Worm (Caenorhabditis elegans) whole organism, L3 larva: ENCODE data around the gene tag-267.
"Not testable (repeated sequence)": the region's sequence is repeated elsewhere in the genome, so short reads cannot be mapped to it uniquely, and the experiment has no call there.

ENCODE experiments used
- ceh-28 ChIP-seq: fragments of 150-350 bp; optimal IDR thresholded peaks from 2 replicates; lab custom pipeline; 2014; ENCODE audit warnings: missing biosample characterization, missing genetic modification reagents, missing genetic modification characterization
- egl-5 ChIP-seq: fragments of 150-350 bp; optimal IDR thresholded peaks from 2 replicates; lab custom pipeline; 2017; ENCODE audit warnings: missing biosample characterization, missing genetic modification reagents, missing genetic modification characterization, inconsistent platforms
- elt-1 ChIP-seq: fragments of 150-350 bp; optimal IDR thresholded peaks from 2 replicates; lab custom pipeline; 2014; ENCODE audit warnings: missing biosample characterization, missing genetic modification characterization
- elt-3 ChIP-seq, 3 experiments: fragments of 150-350 bp in 1 of 3; sonication (generic microtip) in 2 of 3; optimal IDR thresholded peaks; 2 replicates in 2 of 3; 4 replicates in 1 of 3; lab custom pipeline; 2014 to 2017; ENCODE audit warnings: missing biosample characterization in 3 of 3, missing genetic modification characterization in 3 of 3
- fos-1 ChIP-seq: fragments of 150-350 bp; optimal IDR thresholded peaks from 2 replicates; lab custom pipeline; 2014; ENCODE audit warnings: missing biosample characterization, missing genetic modification characterization
- nfya-1 ChIP-seq: sonication (generic microtip); optimal IDR thresholded peaks from 2 replicates; lab custom pipeline; 2017; ENCODE audit warnings: missing genetic modification characterization, mild to moderate bottlenecking, missing compliant biosample characterization, antibody characterized with exemption, moderate library complexity; ENCODE audit not compliant: insufficient read depth
- nhr-12 ChIP-seq: fragments of 150-350 bp; optimal IDR thresholded peaks from 2 replicates; lab custom pipeline; 2014; ENCODE audit warnings: missing biosample characterization, missing genetic modification characterization
- nhr-23 ChIP-seq: fragments of 150-350 bp; optimal IDR thresholded peaks from 2 replicates; lab custom pipeline; 2014; ENCODE audit warnings: missing biosample characterization, missing genetic modification reagents, missing genetic modification characterization
- nhr-237 ChIP-seq: fragments of 150-350 bp; optimal IDR thresholded peaks from 2 replicates; lab custom pipeline; 2014; ENCODE audit warnings: missing biosample characterization, missing genetic modification characterization
- nhr-28 ChIP-seq: fragments of 150-350 bp; optimal IDR thresholded peaks from 2 replicates; lab custom pipeline; 2014; ENCODE audit warnings: missing biosample characterization, missing genetic modification characterization
- nhr-43 ChIP-seq: sonication (generic microtip); optimal IDR thresholded peaks from 2 replicates; lab custom pipeline; 2016; ENCODE audit warnings: mild to moderate bottlenecking, missing genetic modification characterization, missing compliant biosample characterization; ENCODE audit not compliant: poor library complexity, severe bottlenecking
- nhr-67 ChIP-seq: fragments of 150-350 bp; optimal IDR thresholded peaks from 2 replicates; lab custom pipeline; 2014; ENCODE audit warnings: missing biosample characterization, missing genetic modification characterization
- nhr-77 ChIP-seq: fragments of 150-350 bp; optimal IDR thresholded peaks from 2 replicates; lab custom pipeline; 2014; ENCODE audit warnings: missing biosample characterization, missing genetic modification characterization
- snpc-4 ChIP-seq: fragments of 150-350 bp; optimal IDR thresholded peaks from 2 replicates; lab custom pipeline; 2014; ENCODE audit warnings: missing biosample characterization, missing genetic modification characterization
- zag-1 ChIP-seq: fragments of 150-350 bp; optimal IDR thresholded peaks from 2 replicates; lab custom pipeline; 2014; ENCODE audit warnings: missing biosample characterization, missing genetic modification characterization
- ztf-11 ChIP-seq: fragments of 150-350 bp; optimal IDR thresholded peaks from 2 replicates; lab custom pipeline; 2014; ENCODE audit warnings: missing biosample characterization, missing genetic modification characterization
- ztf-4 ChIP-seq: fragments of 150-350 bp; optimal IDR thresholded peaks from 2 replicates; lab custom pipeline; 2014; ENCODE audit warnings: missing biosample characterization, missing genetic modification characterization

Gene tag-267

ce11 chrIII:688083-688482 is 47.5 kb downstream of the tag-267 start:
- TF ChIP-seq nhr-43: no peak
- no peak for TF ChIP-seq ztf-4 (tag; lab: Kevin White, UChicago)
- no peak for TF ChIP-seq egl-5
- no peak for TF ChIP-seq nhr-237 (tag; lab: Kevin White, UChicago)
- TF ChIP-seq nhr-77 (tag; lab: Kevin White, UChicago): no peak
- no peak for TF ChIP-seq ztf-11
- TF ChIP-seq ceh-28 (tag; lab: Kevin White, UChicago): no peak
- no peak for TF ChIP-seq nhr-12 (tag; lab: Kevin White, UChicago)
- no peak for TF ChIP-seq fos-1 (tag; lab: Kevin White, UChicago)
- no peak for TF ChIP-seq elt-3 (tag; optimal IDR thresholded peaks at IDR 0.05; lab: Kevin White, UChicago)
- TF ChIP-seq elt-1 (tag; lab: Kevin White, UChicago): no peak
- TF ChIP-seq nhr-28 (tag; lab: Kevin White, UChicago): no peak
- TF ChIP-seq snpc-4 (tag; lab: Kevin White, UChicago): no peak
- no peak for TF ChIP-seq nhr-23 (tag; lab: Kevin White, UChicago)
- TF ChIP-seq zag-1 (tag; lab: Kevin White, UChicago): no peak
- TF ChIP-seq, all 47 proteins: peak for 0

ce11 chrIII:688869-689268 is 48.3 kb downstream of the tag-267 start, which contains the start of gene elf-1:
Gene elf-1 (plus strand): TSS chrIII:689169.
- not testable (repeated sequence) for TF ChIP-seq nfya-1, fos-1, nhr-67 (tag; lab: Kevin White, UChicago)
